Worm (Caenorhabditis elegans) whole organism, L1 larva: Measurements from ENCODE around the gene rpap-2.

Experiments used
- ama-1 ChIP-seq: fragments of 150-350 bp; optimal IDR thresholded peaks from 2 replicates; lab custom pipeline; 2014
- blmp-1 ChIP-seq: fragments of 150-350 bp; optimal IDR thresholded peaks from 2 replicates; lab custom pipeline; 2014; ENCODE audit warnings: missing biosample characterization, missing genetic modification characterization
- ceh-8 ChIP-seq: fragments of 200-800 bp; sonication (Bioruptor generic); optimal IDR thresholded peaks from 2 replicates; lab custom pipeline; 2018; ENCODE audit warnings: mild to moderate bottlenecking, missing genetic modification characterization, moderate library complexity, missing compliant biosample characterization
- ceh-88 ChIP-seq: fragments of 200-800 bp; sonication (Bioruptor generic); IDR thresholded peaks from 2 replicates; pipeline ENCODE4 v1.3.6; 2022; ENCODE audit warnings: missing genetic modification characterization, missing compliant biosample characterization
- ceh-90 ChIP-seq: sonication (generic microtip); optimal IDR thresholded peaks from 2 replicates; lab custom pipeline; 2016; ENCODE audit warnings: missing genetic modification characterization, missing compliant biosample characterization
- egl-27 ChIP-seq, 2 experiments: fragments of 150-350 bp in 1 of 2; sonication (generic microtip); optimal IDR thresholded peaks; 3 replicates each; lab custom pipeline; 2017 to 2018; ENCODE audit warnings: missing biosample characterization in 2 of 2, missing genetic modification characterization in 2 of 2, missing genetic modification reagents in 2 of 2
- elt-3 ChIP-seq, 6 experiments: fragments of 150-350 bp in 1 of 6; sonication (generic microtip); optimal IDR thresholded peaks; 2 replicates each; lab custom pipeline; 2017 to 2018; ENCODE audit warnings: missing biosample characterization in 6 of 6, missing genetic modification characterization in 6 of 6, inconsistent platforms in 1 of 6
- fkh-4 ChIP-seq: sonication (generic microtip); optimal IDR thresholded peaks from 2 replicates; lab custom pipeline; 2016; ENCODE audit warnings: missing compliant biosample characterization, missing genetic modification characterization, borderline replicate concordance
- hlh-17 ChIP-seq: fragments of 200-800 bp; sonication (Bioruptor generic); optimal IDR thresholded peaks from 2 replicates; lab custom pipeline; 2018; ENCODE audit warnings: missing genetic modification characterization, mild to moderate bottlenecking, missing compliant biosample characterization, moderate library complexity, borderline replicate concordance
- irx-1 ChIP-seq: sonication (generic microtip); optimal IDR thresholded peaks from 2 replicates; lab custom pipeline; 2016; ENCODE audit warnings: missing genetic modification characterization, missing compliant biosample characterization
- isw-1 ChIP-seq: fragments of 200-800 bp; sonication (Bioruptor generic); IDR thresholded peaks from 2 replicates; pipeline ENCODE4 v1.3.6; 2022; ENCODE audit warnings: missing genetic modification characterization, missing compliant biosample characterization
- lir-3 ChIP-seq: sonication (generic microtip); optimal IDR thresholded peaks from 2 replicates; lab custom pipeline; 2016; ENCODE audit warnings: mild to moderate bottlenecking, missing genetic modification characterization, moderate library complexity, missing compliant biosample characterization; ENCODE audit not compliant: poor library complexity
- lsy-2 ChIP-seq, 2 experiments: fragments of 150-350 bp; optimal IDR thresholded peaks; 2 replicates each; lab custom pipeline; 2014; ENCODE audit warnings: missing biosample characterization in 2 of 2, missing genetic modification characterization in 2 of 2
- nhr-11 ChIP-seq: fragments of 150-350 bp; optimal IDR thresholded peaks from 2 replicates; lab custom pipeline; 2014; ENCODE audit warnings: missing biosample characterization, missing genetic modification characterization
- nhr-12 ChIP-seq: sonication (generic microtip); optimal IDR thresholded peaks from 2 replicates; lab custom pipeline; 2017; ENCODE audit warnings: missing biosample characterization, missing genetic modification characterization
- nhr-20 ChIP-seq: sonication (generic microtip); optimal IDR thresholded peaks from 2 replicates; lab custom pipeline; 2016; ENCODE audit warnings: mild to moderate bottlenecking, missing genetic modification characterization, missing compliant biosample characterization
- nhr-77 ChIP-seq: fragments of 150-350 bp; optimal IDR thresholded peaks from 2 replicates; lab custom pipeline; 2014; ENCODE audit warnings: missing biosample characterization, missing genetic modification characterization
- pax-3 ChIP-seq: fragments of 200-800 bp; sonication (Bioruptor generic); optimal IDR thresholded peaks from 2 replicates; lab custom pipeline; 2018; ENCODE audit warnings: mild to moderate bottlenecking, missing genetic modification characterization, moderate library complexity, missing compliant biosample characterization
- unc-62 ChIP-seq: fragments of 150-350 bp; optimal IDR thresholded peaks from 2 replicates; lab custom pipeline; 2014; ENCODE audit warnings: missing biosample characterization, missing genetic modification reagents, missing genetic modification characterization
- vab-15 ChIP-seq: sonication (generic microtip); optimal IDR thresholded peaks from 2 replicates; lab custom pipeline; 2017; ENCODE audit warnings: missing genotype, mild to moderate bottlenecking, missing genetic modification characterization, missing compliant biosample characterization
- zip-4 ChIP-seq: fragments of 200-800 bp; sonication (Bioruptor generic); optimal IDR thresholded peaks from 2 replicates; lab custom pipeline; 2018; ENCODE audit warnings: mild to moderate bottlenecking, missing genetic modification characterization, moderate library complexity, missing compliant biosample characterization

rpap-2 gene

ce11 chrIII:9012309-9012708 is 44.5 kb downstream of the rpap-2 start, which contains the start of gene F59B2.9 (continued):
- TF ChIP-seq nhr-20 (tag; lab: Kevin White, UChicago) (no peak), blmp-1 (tag; lab: Kevin White, UChicago) (no peak), lir-3 (no peak), vab-15 (no peak), hlh-17 (GFP tag; lab: Kevin White, UChicago) (no peak)

- TF ChIP-seq blmp-1 (tag; lab: Kevin White, UChicago) (no peak), fkh-4 (tag; lab: Kevin White, UChicago) (no peak), lsy-2 (tag; optimal IDR thresholded peaks at IDR 0.05; lab: Kevin White, UChicago) (no peak), nhr-12 (tag; lab: Kevin White, UChicago) (no peak), ceh-88 (GFP tag; lab: Robert Waterston, UW) (no peak), ceh-8 (GFP tag; lab: Kevin White, UChicago) (no peak), elt-3 (tag; optimal IDR thresholded peaks at IDR 0.05; lab: Kevin White, UChicago) (no peak), egl-27 (tag; optimal IDR thresholded peaks at IDR 0.05; lab: Kevin White, UChicago) (no peak), nhr-11 (no peak), ceh-90 (tag; lab: Kevin White, UChicago) (no peak), unc-62 (GFP tag; lab: Kevin White, UChicago) (no peak), hlh-17 (GFP tag; lab: Kevin White, UChicago) (no peak), nhr-77 (tag; lab: Kevin White, UChicago) (no peak), ama-1 (no peak), zip-4 (GFP tag; lab: Kevin White, UChicago) (no peak), pax-3 (tag; lab: Kevin White, UChicago) (no peak), irx-1 (tag; lab: Kevin White, UChicago) (no peak), isw-1 (GFP tag; lab: Robert Waterston, UW) (no peak)
Measured at ce11 chrIII:9017181-9017651, 49.4 kb downstream of the rpap-2 start, which contains the start of gene F59B2.12. Gene F59B2.12 (plus strand): TSS chrIII:9017601.
